Worm (Caenorhabditis elegans): ENCODE measurements around the gene srx-122.

DNA sequence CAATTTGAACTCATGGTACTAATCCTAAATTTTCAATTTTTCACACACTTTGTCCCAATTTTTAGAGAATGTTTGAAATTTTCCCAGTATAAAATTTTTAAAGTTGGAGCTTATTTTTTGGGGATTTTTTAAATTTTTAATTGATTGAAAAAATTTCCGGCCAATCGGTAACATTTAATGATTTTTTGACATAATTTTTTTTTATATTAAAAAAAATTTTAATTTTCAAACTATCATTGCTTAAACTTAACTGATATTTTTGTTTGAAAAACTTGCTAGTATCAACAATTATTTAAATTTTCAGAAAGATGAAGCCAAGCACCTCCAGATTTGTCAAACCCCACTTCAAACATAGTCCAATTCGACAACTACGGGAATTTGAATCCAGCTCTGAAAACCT is 40.4 kb downstream of the srx-122 start, which contains the start of gene T28A11.22:
- TF ChIP-seq nhr-11 (tag; optimal IDR thresholded peaks at IDR 0.05): no peak
- TF ChIP-seq dve-1 (tag; optimal IDR thresholded peaks at IDR 0.05): no peak
- TF ChIP-seq C08G9.2 (tag; optimal IDR thresholded peaks at IDR 0.05): no peak
- TF ChIP-seq ceh-30 (tag; optimal IDR thresholded peaks at IDR 0.05): no peak
- TF ChIP-seq pag-3 (tag; optimal IDR thresholded peaks at IDR 0.05; ENCODE audit: borderline replicate concordance): no peak
- no peak for TF ChIP-seq nfya-1 (tag; optimal IDR thresholded peaks at IDR 0.05)
- TF ChIP-seq ttx-3 (tag; optimal IDR thresholded peaks at IDR 0.05): no peak
- no peak for TF ChIP-seq ceh-22 (tag; optimal IDR thresholded peaks at IDR 0.05)
- TF ChIP-seq dmd-4 (tag; optimal IDR thresholded peaks at IDR 0.05; ENCODE audit: borderline replicate concordance): no peak
- TF ChIP-seq pqm-1 (tag; optimal IDR thresholded peaks at IDR 0.05): no peak
- TF ChIP-seq mec-3 (tag; optimal IDR thresholded peaks at IDR 0.05; ENCODE audit: borderline replicate concordance): no peak
- TF ChIP-seq hlh-15 (tag; optimal IDR thresholded peaks at IDR 0.05): no peak
- TF ChIP-seq ceh-6 (GFP tag; optimal IDR thresholded peaks at IDR 0.05): no peak
- no peak for TF ChIP-seq pha-4 (tag; optimal IDR thresholded peaks at IDR 0.05)
